Fruit fly (Drosophila melanogaster): ENCODE data around the gene vilya.

The vilya gene

DNA sequence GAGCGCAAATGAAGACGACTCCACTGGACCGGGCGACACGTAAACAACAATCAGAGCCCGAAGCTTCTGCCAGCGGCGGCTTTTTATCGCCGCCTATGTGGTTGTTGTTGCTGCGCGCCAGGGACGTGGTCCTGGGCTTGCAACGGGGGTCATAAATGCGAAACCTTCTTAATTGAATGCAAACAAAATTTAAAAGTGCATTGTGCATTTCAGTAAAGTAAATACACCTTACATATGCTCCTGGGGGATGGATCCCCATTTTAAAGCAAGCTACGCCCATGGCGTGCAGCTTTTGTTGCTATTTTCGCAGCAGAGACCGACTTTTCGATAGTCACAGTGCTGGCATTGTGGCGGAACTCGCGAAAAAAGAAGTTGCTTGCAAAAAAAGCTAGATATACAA, 22.8 kb upstream of the vilya start, which contains the start of gene Ugalt (continued):
- TF ChIP-seq ewg (GFP tag; optimal IDR thresholded peaks at IDR 0.05) (peak; percentile 100), CG8944 (GFP tag; optimal IDR thresholded peaks at IDR 0.05) (peak; percentile 100), chn (GFP tag; optimal IDR thresholded peaks at IDR 0.05) (peak; percentile 100), wek (GFP tag; optimal IDR thresholded peaks at IDR 0.05) (peak; percentile 100), ind (GFP tag; optimal IDR thresholded peaks at IDR 0.05) (peak; percentile 100), Kr (GFP tag; optimal IDR thresholded peaks at IDR 0.05) (peak; percentile 96), lab (GFP tag; optimal IDR thresholded peaks at IDR 0.05) (peak; percentile 100), Gug (GFP tag; IDR thresholded peaks at IDR 0.05) (peak; percentile 100), Fer3 (tag; optimal IDR thresholded peaks at IDR 0.05) (peak; percentile 100), CG9797 (GFP tag; optimal IDR thresholded peaks at IDR 0.05) (peak; percentile 96), BtbVII (GFP tag; optimal IDR thresholded peaks at IDR 0.05) (peak; percentile 100), Doc2 (GFP tag; IDR thresholded peaks at IDR 0.05) (peak; percentile 100), Chrac-16 (GFP tag; optimal IDR thresholded peaks at IDR 0.05) (peak; percentile 100), tna (GFP tag; IDR thresholded peaks at IDR 0.05; ENCODE audit: partially characterized antibody) (no peak), lmd (GFP tag; IDR thresholded peaks at IDR 0.05) (peak; percentile 100), Sry-β (GFP tag; optimal IDR thresholded peaks at IDR 0.05) (no peak), CG7839 (tag; optimal IDR thresholded peaks at IDR 0.05) (peak; percentile 100), rib (GFP tag; IDR thresholded peaks at IDR 0.05) (peak; percentile 100), nau (GFP tag; optimal IDR thresholded peaks at IDR 0.05) (peak; percentile 100), CG17612 (GFP tag; IDR thresholded peaks at IDR 0.05) (peak; percentile 100), Taf1 (GFP tag; IDR thresholded peaks at IDR 0.05) (peak; percentile 100), CG11398 (GFP tag; optimal IDR thresholded peaks at IDR 0.05) (peak; percentile 100), Sin3A (optimal IDR thresholded peaks at IDR 0.05) (no peak), CG14441 (GFP tag; IDR thresholded peaks at IDR 0.05) (peak; percentile 100), ttk (GFP tag; IDR thresholded peaks at IDR 0.05) (peak; percentile 100), ssp (GFP tag; IDR thresholded peaks at IDR 0.05) (peak; percentile 99), CG15073 (GFP tag; optimal IDR thresholded peaks at IDR 0.05) (peak; percentile 96), Med (GFP tag) (peak; percentile 100), CG13624 (GFP tag; optimal IDR thresholded peaks at IDR 0.05) (peak; percentile 100), z (GFP tag; IDR thresholded peaks at IDR 0.05) (peak; percentile 93), CHES-1-like (GFP tag; optimal IDR thresholded peaks at IDR 0.05) (peak; percentile 100), Ada2b (GFP tag; IDR thresholded peaks at IDR 0.05) (peak; percentile 100), Xrp1 (GFP tag; IDR thresholded peaks at IDR 0.05) (peak; percentile 100), yki (optimal IDR thresholded peaks at IDR 0.05) (no peak), tup (GFP tag; optimal IDR thresholded peaks at IDR 0.05) (peak; percentile 100), Hr3 (GFP tag; optimal IDR thresholded peaks at IDR 0.05) (peak; percentile 100), NC2α (GFP tag; optimal IDR thresholded peaks at IDR 0.05) (peak; percentile 100), Hmr (GFP tag; optimal IDR thresholded peaks at IDR 0.05) (peak; percentile 100), CG17568 (GFP tag; optimal IDR thresholded peaks at IDR 0.05) (peak; percentile 100), Atf-2 (GFP tag; optimal IDR thresholded peaks at IDR 0.05) (peak; percentile 100), sens-2 (GFP tag; IDR thresholded peaks at IDR 0.05) (peak; percentile 100), CG10462 (GFP tag; optimal IDR thresholded peaks at IDR 0.05) (peak; percentile 100), CG18476 (GFP tag; optimal IDR thresholded peaks at IDR 0.05) (peak; percentile 100), repo (GFP tag; optimal IDR thresholded peaks at IDR 0.05) (peak; percentile 100), pum (GFP tag; optimal IDR thresholded peaks at IDR 0.05) (peak; percentile 100), Oaz (GFP tag; IDR thresholded peaks at IDR 0.05) (peak; percentile 100), pnt (GFP tag; optimal IDR thresholded peaks at IDR 0.05) (peak; percentile 100), Mes4 (GFP tag; optimal IDR thresholded peaks at IDR 0.05) (peak; percentile 100), da (GFP tag; optimal IDR thresholded peaks at IDR 0.05) (peak; percentile 100), sim (GFP tag; IDR thresholded peaks at IDR 0.05) (peak; percentile 100), Sry-δ (GFP tag; optimal IDR thresholded peaks at IDR 0.05) (peak; percentile 94), Stat92E (GFP tag; optimal IDR thresholded peaks at IDR 0.05) (peak in 1 of 3 experiments; percentile 99)
